Worm (Caenorhabditis elegans): ENCODE data around the gene Y80D4G.2.

ce11 chrIII:7553693-7554226 is 40.6 kb downstream of the Y80D4G.2 start:
- TF ChIP-seq elt-2 (tag; optimal IDR thresholded peaks at IDR 0.05) = no peak
- TF ChIP-seq ama-1 (optimal IDR thresholded peaks at IDR 0.05) = no peak
- TF ChIP-seq ceh-2 (tag; optimal IDR thresholded peaks at IDR 0.05) = no peak
- no peak for TF ChIP-seq ceh-9 (tag; optimal IDR thresholded peaks at IDR 0.05)
- TF ChIP-seq pqm-1 (tag; optimal IDR thresholded peaks at IDR 0.05) = no peak
- TF ChIP-seq mec-3 (tag; optimal IDR thresholded peaks at IDR 0.05; ENCODE audit: borderline replicate concordance) = no peak
- no peak for TF ChIP-seq nhr-11 (tag; optimal IDR thresholded peaks at IDR 0.05)
- TF ChIP-seq nfya-1 (tag; optimal IDR thresholded peaks at IDR 0.05) = no peak
- TF ChIP-seq pat-9 (tag; optimal IDR thresholded peaks at IDR 0.05) = no peak
- TF ChIP-seq ceh-30 (tag; optimal IDR thresholded peaks at IDR 0.05) = no peak
- no peak for TF ChIP-seq syd-9 (tag; optimal IDR thresholded peaks at IDR 0.05)
- TF ChIP-seq pros-1 (tag; optimal IDR thresholded peaks at IDR 0.05) = no peak
- no peak for TF ChIP-seq dve-1 (tag; optimal IDR thresholded peaks at IDR 0.05)

All from whole organism, late embryonic.